Worm (Caenorhabditis elegans) whole organism, L3 larva: Measurements from ENCODE around the gene chtb-1.

ENCODE experiments used
- R02D3.7 ChIP-seq: fragments of 150-350 bp; optimal IDR thresholded peaks from 2 replicates; lab custom pipeline; 2014; ENCODE audit warnings: missing biosample characterization, missing genetic modification characterization
- aly-2 ChIP-seq: fragments of 150-350 bp; optimal IDR thresholded peaks from 2 replicates; lab custom pipeline; 2014; ENCODE audit warnings: missing biosample characterization, missing genetic modification characterization
- ama-1 ChIP-seq: fragments of 150-350 bp; optimal IDR thresholded peaks from 2 replicates; lab custom pipeline; 2018
- ceh-82 ChIP-seq: fragments of 150-350 bp; optimal IDR thresholded peaks from 2 replicates; lab custom pipeline; 2014; ENCODE audit warnings: missing biosample characterization, missing genetic modification characterization
- fkh-10 ChIP-seq: sonication (generic microtip); optimal IDR thresholded peaks from 2 replicates; lab custom pipeline; 2017; ENCODE audit warnings: missing biosample characterization, missing genetic modification reagents, missing genetic modification characterization
- fos-1 ChIP-seq: fragments of 150-350 bp; optimal IDR thresholded peaks from 2 replicates; lab custom pipeline; 2014; ENCODE audit warnings: missing biosample characterization, missing genetic modification characterization
- mdl-1 ChIP-seq: fragments of 150-350 bp; optimal IDR thresholded peaks from 2 replicates; lab custom pipeline; 2014; ENCODE audit warnings: missing biosample characterization, missing genetic modification characterization
- nhr-28 ChIP-seq: fragments of 150-350 bp; optimal IDR thresholded peaks from 2 replicates; lab custom pipeline; 2014; ENCODE audit warnings: missing biosample characterization, missing genetic modification characterization
- pha-4 ChIP-seq: fragments of 150-350 bp; optimal IDR thresholded peaks from 2 replicates; lab custom pipeline; 2014; ENCODE audit warnings: missing biosample characterization, missing genetic modification reagents, missing genetic modification characterization
- unc-62 ChIP-seq: fragments of 150-350 bp; sonication (generic microtip); optimal IDR thresholded peaks from 4 replicates; lab custom pipeline; 2014; ENCODE audit warnings: missing biosample characterization, missing genetic modification reagents, missing genetic modification characterization
- ztf-11 ChIP-seq: fragments of 150-350 bp; optimal IDR thresholded peaks from 2 replicates; lab custom pipeline; 2014; ENCODE audit warnings: missing biosample characterization, missing genetic modification characterization

DNA sequence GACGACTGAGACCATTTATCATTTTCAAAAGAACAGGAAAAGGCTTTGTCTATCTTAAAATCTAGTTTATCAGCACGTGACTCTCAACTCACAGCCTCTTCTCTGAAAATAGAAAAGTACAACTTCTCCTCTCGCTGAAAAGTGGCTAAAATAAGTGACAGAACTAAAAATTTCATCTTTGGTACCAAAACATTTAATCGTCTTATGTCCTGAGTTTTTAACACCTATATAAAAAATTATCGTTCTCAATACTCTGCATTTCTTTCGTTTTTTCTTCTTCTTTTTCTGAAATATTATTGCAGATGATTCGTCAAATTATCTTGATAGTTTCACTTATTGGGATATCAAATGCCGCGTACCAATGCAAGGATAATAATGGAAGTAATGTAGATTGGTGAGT is 11.7 kb upstream of the chtb-1 start, which contains the start of gene crn-6:
- TF ChIP-seq mdl-1 (no peak), unc-62 (GFP tag; lab: Kevin White, UChicago) (no peak), fos-1 (tag; lab: Kevin White, UChicago) (no peak), nhr-28 (tag; lab: Kevin White, UChicago) (no peak), ama-1 (lab: Kevin White, UChicago) (no peak), fkh-10 (no peak), ztf-11 (tag; lab: Kevin White, UChicago) (no peak), ceh-82 (no peak), pha-4 (tag; lab: Kevin White, UChicago) (no peak), R02D3.7 (tag; lab: Kevin White, UChicago) (no peak), aly-2 (no peak)
